Fruit fly (Drosophila melanogaster) whole organism, wandering third instar larva: ENCODE results near the gene CG33773.

Experiments used
- Abd-B ChIP-seq: fragments of >200 bp; optimal IDR thresholded peaks from 2 replicates; lab custom pipeline; 2017; ENCODE audit warnings: missing biosample characterization, missing genetic modification characterization
- CG32264 ChIP-seq: fragments of 200-800 bp; sonication (Bioruptor generic); optimal IDR thresholded peaks from 2 replicates; lab custom pipeline; 2016; ENCODE audit warnings: missing biosample characterization, missing genetic modification characterization
- CG9705 ChIP-seq: fragments of 200-800 bp; sonication (Bioruptor generic); optimal IDR thresholded peaks from 2 replicates; lab custom pipeline; 2018; ENCODE audit warnings: missing biosample characterization, mild to moderate bottlenecking, missing genetic modification characterization
- Dfd ChIP-seq: fragments of >200 bp; optimal IDR thresholded peaks from 2 replicates; lab custom pipeline; 2017; ENCODE audit warnings: missing biosample characterization, missing genetic modification characterization
- Dif ChIP-seq: fragments of 200-275, 200-300 bp; sonication (Bioruptor generic); optimal IDR thresholded peaks from 2 replicates; lab custom pipeline; 2018; ENCODE audit warnings: missing biosample characterization, missing genetic modification characterization; ENCODE audit not compliant: partially characterized antibody
- GATAd ChIP-seq: sonication (Bioruptor generic); optimal IDR thresholded peaks from 2 replicates; lab custom pipeline; 2016; ENCODE audit warnings: missing biosample characterization, missing genetic modification characterization
- HLH106 ChIP-seq: fragments of 200-800 bp; optimal IDR thresholded peaks from 3 replicates; lab custom pipeline; 2019; ENCODE audit warnings: missing biosample characterization, mild to moderate bottlenecking, missing genetic modification characterization, moderate library complexity
- Hnf4 ChIP-seq: fragments of 200-800 bp; sonication (Bioruptor generic); optimal IDR thresholded peaks from 2 replicates; lab custom pipeline; 2016; ENCODE audit warnings: missing biosample characterization, mild to moderate bottlenecking, missing genetic modification characterization
- Hr78 ChIP-seq: fragments of >200 bp; optimal IDR thresholded peaks from 2 replicates; lab custom pipeline; 2017; ENCODE audit warnings: missing biosample characterization, missing genetic modification characterization
- Hr83 ChIP-seq: fragments of 200-300 bp; sonication (Bioruptor generic); optimal IDR thresholded peaks from 2 replicates; lab custom pipeline; 2016; ENCODE audit warnings: missing biosample characterization, mild to moderate bottlenecking, missing genetic modification characterization, moderate library complexity; ENCODE audit not compliant: poor library complexity, severe bottlenecking
- Jra ChIP-seq: sonication (Bioruptor generic); optimal IDR thresholded peaks from 2 replicates; lab custom pipeline; 2016; ENCODE audit warnings: missing biosample characterization, missing genetic modification characterization
- Mio ChIP-seq: sonication (Bioruptor generic); optimal IDR thresholded peaks from 2 replicates; lab custom pipeline; 2016; ENCODE audit warnings: missing biosample characterization, missing genetic modification characterization
- Myc ChIP-seq: fragments of >200 bp; optimal IDR thresholded peaks from 2 replicates; lab custom pipeline; 2017
- Sp1 ChIP-seq: fragments of 200-800 bp; sonication (Bioruptor generic); optimal IDR thresholded peaks from 3 replicates; lab custom pipeline; 2019; ENCODE audit warnings: missing biosample characterization, mild to moderate bottlenecking, missing genetic modification characterization, moderate library complexity
- Vsx2 ChIP-seq: fragments of 200-300, 225-300 bp; sonication (Bioruptor generic); optimal IDR thresholded peaks from 2 replicates; lab custom pipeline; 2018; ENCODE audit warnings: missing biosample characterization, missing genetic modification characterization; ENCODE audit not compliant: partially characterized antibody
- brk ChIP-seq: fragments of 200-800 bp; sonication (Bioruptor generic); optimal IDR thresholded peaks from 2 replicates; lab custom pipeline; 2016; ENCODE audit warnings: missing biosample characterization, mild to moderate bottlenecking, missing genetic modification characterization
- dl ChIP-seq, 2 experiments: fragments of 175-275, 200-275 bp in 1 of 2; fragments of 200-275 bp in 1 of 2; sonication (Bioruptor generic); optimal IDR thresholded peaks; lab custom pipeline; 2018; ENCODE audit warnings: mild to moderate bottlenecking in 2 of 2, missing biosample characterization in 2 of 2, missing genetic modification characterization in 2 of 2, moderate library complexity in 2 of 2; ENCODE audit not compliant: partially characterized antibody in 2 of 2, insufficient read depth in 1 of 2
- dmrt93B ChIP-seq: fragments of 200-800 bp; sonication (Bioruptor generic); optimal IDR thresholded peaks from 2 replicates; lab custom pipeline; 2018; ENCODE audit warnings: missing biosample characterization, mild to moderate bottlenecking, missing genetic modification characterization
- dsf ChIP-seq: sonication (Bioruptor generic); optimal IDR thresholded peaks from 2 replicates; lab custom pipeline; 2016; ENCODE audit warnings: missing biosample characterization, missing genetic modification characterization, borderline replicate concordance
- ey ChIP-seq: fragments of 200-800 bp; sonication (Bioruptor generic); optimal IDR thresholded peaks from 2 replicates; lab custom pipeline; 2016; ENCODE audit warnings: missing biosample characterization, missing genetic modification characterization
- foxo ChIP-seq, 2 experiments: fragments of 200-800 bp; sonication (Bioruptor generic); optimal IDR thresholded peaks; 2 replicates in 1 of 2; 3 replicates in 1 of 2; lab custom pipeline; 2016 to 2017; ENCODE audit warnings: missing biosample characterization in 2 of 2, missing genetic modification characterization in 2 of 2
- fru ChIP-seq: fragments of 200-800 bp; sonication (Bioruptor generic); optimal IDR thresholded peaks from 3 replicates; lab custom pipeline; 2016; ENCODE audit warnings: missing biosample characterization, mild to moderate bottlenecking, missing genetic modification characterization
- h ChIP-seq: fragments of 200-800 bp; sonication (Bioruptor generic); optimal IDR thresholded peaks from 3 replicates; lab custom pipeline; 2016; ENCODE audit warnings: missing biosample characterization, mild to moderate bottlenecking, missing genetic modification characterization
- jim ChIP-seq: fragments of 175-275, 200-325 bp; sonication (Bioruptor generic); optimal IDR thresholded peaks from 2 replicates; lab custom pipeline; 2016; ENCODE audit warnings: missing biosample characterization, mild to moderate bottlenecking, missing genetic modification characterization
- lola ChIP-seq: fragments of >200 bp; optimal IDR thresholded peaks from 2 replicates; lab custom pipeline; 2017; ENCODE audit warnings: missing biosample characterization, missing genetic modification characterization
- pan ChIP-seq: fragments of >200 bp; optimal IDR thresholded peaks from 2 replicates; lab custom pipeline; 2017
- psq ChIP-seq: fragments of 200-800 bp; sonication (Bioruptor generic); optimal IDR thresholded peaks from 3 replicates; lab custom pipeline; 2017; ENCODE audit warnings: missing biosample characterization, mild to moderate bottlenecking, missing genetic modification characterization, moderate library complexity
- rgr ChIP-seq: fragments of 200-800 bp; sonication (Bioruptor generic); optimal IDR thresholded peaks from 3 replicates; lab custom pipeline; 2016; ENCODE audit warnings: missing biosample characterization, mild to moderate bottlenecking, missing genetic modification characterization
- sv ChIP-seq: fragments of 200-800 bp; sonication (Bioruptor generic); optimal IDR thresholded peaks from 3 replicates; lab custom pipeline; 2016; ENCODE audit warnings: missing biosample characterization, missing genetic modification characterization
- tai ChIP-seq: sonication (Bioruptor generic); optimal IDR thresholded peaks from 2 replicates; lab custom pipeline; 2016; ENCODE audit warnings: missing biosample characterization, missing genetic modification characterization
- usp ChIP-seq: fragments of >200 bp; optimal IDR thresholded peaks from 2 replicates; lab custom pipeline; 2017; ENCODE audit warnings: missing biosample characterization, missing genetic modification characterization
- woc ChIP-seq: sonication (Bioruptor generic); optimal IDR thresholded peaks from 2 replicates; lab custom pipeline; 2016; ENCODE audit warnings: missing biosample characterization, mild to moderate bottlenecking, missing genetic modification characterization

CG33773 gene

dm6 chr3R:31035046-31035445 lies at the start of gene CG33773:
CG33773 (plus strand) TSS chr3R:31035346.
- TF ChIP-seq pan (lab: Kevin White, UChicago) (no peak), usp (GFP tag; lab: Kevin White, UChicago) (no peak), brk (GFP tag; lab: Kevin White, UChicago) (no peak), Hnf4 (no peak), foxo (GFP tag; optimal IDR thresholded peaks at IDR 0.05; lab: Kevin White, UChicago) (no peak), GATAd (GFP tag; lab: Kevin White, UChicago) (no peak), Vsx2 (no peak), tai (GFP tag; lab: Kevin White, UChicago) (no peak), dl (GFP tag; optimal IDR thresholded peaks at IDR 0.05; lab: Kevin White, UChicago; ENCODE audit: insufficient read depth in 1 of 2, partially characterized antibody in 2 of 2) (no peak), Dfd (GFP tag; lab: Kevin White, UChicago) (no peak)

- TF ChIP-seq usp (GFP tag; lab: Kevin White, UChicago): no peak
- no peak for TF ChIP-seq fru (GFP tag; lab: Kevin White, UChicago)
- TF ChIP-seq dmrt93B (GFP tag; lab: Kevin White, UChicago): no peak
- no peak for TF ChIP-seq Sp1 (GFP tag; lab: Kevin White, UChicago)
- no peak for TF ChIP-seq Jra (GFP tag; lab: Kevin White, UChicago)
- no peak for TF ChIP-seq jim (GFP tag; lab: Kevin White, UChicago)
Observed at dm6 chr3R:30989948-30990347, 45.2 kb upstream of the CG33773 start, which contains the start of gene CG31008. CG31008 (minus strand) TSS chr3R:30990006.

dm6 chr3R:30992357-30992756 lies 42.8 kb upstream of the CG33773 start, which contains the start of gene CG31007:
CG31007 (minus strand) TSS chr3R:30992457.
- no peak for TF ChIP-seq HLH106 (tag; lab: Kevin White, UChicago)
- no peak for TF ChIP-seq ey (GFP tag; lab: Kevin White, UChicago)
- TF ChIP-seq dmrt93B (GFP tag; lab: Kevin White, UChicago): no peak
- no peak for TF ChIP-seq Hnf4
- TF ChIP-seq fru (GFP tag; lab: Kevin White, UChicago): no peak
- TF ChIP-seq h (GFP tag; lab: Kevin White, UChicago): no peak
- no peak for TF ChIP-seq CG32264 (GFP tag; lab: Kevin White, UChicago)
- no peak for TF ChIP-seq GATAd (GFP tag; lab: Kevin White, UChicago)
- no peak for TF ChIP-seq rgr (GFP tag; lab: Kevin White, UChicago)
- TF ChIP-seq brk (GFP tag; lab: Kevin White, UChicago): no peak
- no peak for TF ChIP-seq Hr78 (GFP tag; lab: Kevin White, UChicago)
- no peak for TF ChIP-seq Sp1 (GFP tag; lab: Kevin White, UChicago)
- TF ChIP-seq lola (GFP tag; lab: Kevin White, UChicago): no peak
- no peak for TF ChIP-seq woc (GFP tag; lab: Kevin White, UChicago)
- TF ChIP-seq psq: no peak
- no peak for TF ChIP-seq usp (GFP tag; lab: Kevin White, UChicago)
- TF ChIP-seq Hr83: no peak

- TF ChIP-seq Mio (GFP tag; lab: Kevin White, UChicago) (no peak), sv (GFP tag; lab: Kevin White, UChicago) (no peak), fru (GFP tag; lab: Kevin White, UChicago) (no peak), Myc (lab: Kevin White, UChicago) (no peak), usp (GFP tag; lab: Kevin White, UChicago) (no peak), dl (GFP tag; optimal IDR thresholded peaks at IDR 0.05; lab: Kevin White, UChicago; ENCODE audit: insufficient read depth in 1 of 2, partially characterized antibody in 2 of 2) (no peak), Abd-B (GFP tag; lab: Kevin White, UChicago) (no peak), brk (GFP tag; lab: Kevin White, UChicago) (no peak), Dfd (GFP tag; lab: Kevin White, UChicago) (no peak), CG32264 (GFP tag; lab: Kevin White, UChicago) (no peak), Sp1 (GFP tag; lab: Kevin White, UChicago) (no peak), rgr (GFP tag; lab: Kevin White, UChicago) (no peak), Jra (GFP tag; lab: Kevin White, UChicago) (no peak), CG9705 (no peak), foxo (GFP tag; optimal IDR thresholded peaks at IDR 0.05; lab: Kevin White, UChicago) (no peak), psq (no peak), Hr78 (GFP tag; lab: Kevin White, UChicago) (no peak), Hnf4 (no peak)
Observed at dm6 chr3R:31006599-31006998, 28.5 kb upstream of the CG33773 start.

- TF ChIP-seq pan (lab: Kevin White, UChicago) (no peak), Mio (GFP tag; lab: Kevin White, UChicago) (no peak), HLH106 (tag; lab: Kevin White, UChicago) (no peak), tai (GFP tag; lab: Kevin White, UChicago) (no peak), brk (GFP tag; lab: Kevin White, UChicago) (no peak), ey (GFP tag; lab: Kevin White, UChicago) (no peak), Dif (no peak), psq (no peak), h (GFP tag; lab: Kevin White, UChicago) (no peak), Hnf4 (no peak), rgr (GFP tag; lab: Kevin White, UChicago) (no peak), fru (GFP tag; lab: Kevin White, UChicago) (no peak), Abd-B (GFP tag; lab: Kevin White, UChicago) (no peak), Jra (GFP tag; lab: Kevin White, UChicago) (no peak), sv (GFP tag; lab: Kevin White, UChicago) (no peak), lola (GFP tag; lab: Kevin White, UChicago) (no peak), dsf (GFP tag; lab: Kevin White, UChicago) (no peak)
Observed at dm6 chr3R:31010086-31010485, 25.1 kb upstream of the CG33773 start.
